Worm (Caenorhabditis elegans) whole organism, L1 larva: ENCODE results near the gene srw-20.

Experiments used
- elt-2 ChIP-seq: sonication (generic microtip); optimal IDR thresholded peaks from 2 replicates; lab custom pipeline; 2016; ENCODE audit warnings: missing genetic modification characterization, mild to moderate bottlenecking, inconsistent platforms, missing compliant biosample characterization, missing genetic modification reagents
- nhr-12 ChIP-seq: sonication (generic microtip); optimal IDR thresholded peaks from 2 replicates; lab custom pipeline; 2017; ENCODE audit warnings: missing biosample characterization, missing genetic modification characterization
- nhr-90 ChIP-seq: sonication (generic microtip); optimal IDR thresholded peaks from 2 replicates; lab custom pipeline; 2016; ENCODE audit warnings: mild to moderate bottlenecking, missing genetic modification characterization, missing compliant biosample characterization; ENCODE audit not compliant: poor library complexity

DNA sequence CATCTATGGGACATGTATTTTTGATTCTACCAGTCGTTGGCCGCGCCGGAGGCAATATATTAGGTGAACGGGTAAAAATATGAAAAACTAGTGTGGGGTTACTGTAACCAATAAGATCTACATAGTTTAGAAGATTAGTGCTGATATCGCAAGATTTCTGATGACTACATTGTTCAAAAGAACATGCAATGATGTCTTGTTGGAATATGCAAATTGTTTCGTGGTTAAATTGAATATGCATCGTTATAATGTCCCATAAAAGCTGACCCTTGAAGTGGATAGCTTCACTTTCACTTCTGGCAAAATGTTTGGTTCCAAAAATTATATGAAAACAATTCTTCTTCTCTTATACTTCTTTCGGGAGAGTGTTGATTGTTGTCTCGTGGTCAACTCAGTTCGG is 35.2 kb downstream of the srw-20 start, which contains the start of gene F28B1.2:
- TF ChIP-seq nhr-12 = no peak
- no peak for TF ChIP-seq nhr-90 (tag; lab: Kevin White, UChicago)
- TF ChIP-seq elt-2 (tag; lab: Kevin White, UChicago) = no peak
